Worm (Caenorhabditis elegans) whole organism, L4 larva: Measurements from ENCODE around the gene C11D2.4.

Experiments used
- F44E2.7 ChIP-seq: fragments of 200-800 bp; sonication (Bioruptor generic); IDR thresholded peaks from 2 replicates; pipeline ENCODE4 v2.1.2; 2022; ENCODE audit warnings: missing genetic modification characterization, missing compliant biosample characterization
- Y105C5A.15 ChIP-seq: fragments of 200-800 bp; sonication (Bioruptor generic); IDR thresholded peaks from 2 replicates; pipeline ENCODE4 v1.3.6; 2022; ENCODE audit warnings: missing genetic modification characterization, missing compliant biosample characterization
- ceh-62 ChIP-seq: sonication (generic microtip); optimal IDR thresholded peaks from 2 replicates; lab custom pipeline; 2017; ENCODE audit warnings: missing biosample characterization, missing genetic modification characterization
- ces-1 ChIP-seq: fragments of 150-350 bp; sonication (generic microtip); optimal IDR thresholded peaks from 4 replicates; lab custom pipeline; 2014; ENCODE audit warnings: missing biosample characterization, missing genetic modification reagents, missing genetic modification characterization
- dpl-1 ChIP-seq: fragments of 150-350 bp; optimal IDR thresholded peaks from 2 replicates; lab custom pipeline; 2014; ENCODE audit warnings: missing biosample characterization, missing genetic modification reagents, missing genetic modification characterization
- lin-29 ChIP-seq: fragments of 200-800 bp; sonication (Bioruptor generic); IDR thresholded peaks from 2 replicates; pipeline ENCODE4 v1.3.6; 2022; ENCODE audit warnings: missing genetic modification reagents, missing genetic modification characterization, missing compliant biosample characterization
- lsy-2 ChIP-seq, 2 experiments: fragments of 150-350 bp in 1 of 2; sonication (generic microtip) in 1 of 2; optimal IDR thresholded peaks; 2 replicates each; lab custom pipeline; 2014 to 2017; ENCODE audit warnings: missing biosample characterization in 2 of 2, missing genetic modification characterization in 2 of 2
- nhr-28 ChIP-seq: fragments of 150-350 bp; optimal IDR thresholded peaks from 2 replicates; lab custom pipeline; 2014; ENCODE audit warnings: missing biosample characterization, missing genetic modification characterization
- skn-1 ChIP-seq: fragments of 150-350 bp; optimal IDR thresholded peaks from 2 replicates; lab custom pipeline; 2014; ENCODE audit warnings: missing biosample characterization, missing genetic modification characterization
- vab-7 ChIP-seq: fragments of 200-800 bp; sonication (Bioruptor generic); IDR thresholded peaks from 2 replicates; pipeline ENCODE4 v1.3.6; 2022; ENCODE audit warnings: missing genetic modification reagents, missing genetic modification characterization, missing compliant biosample characterization
- zag-1 ChIP-seq: fragments of 150-350 bp; optimal IDR thresholded peaks from 2 replicates; lab custom pipeline; 2014; ENCODE audit warnings: missing biosample characterization, missing genetic modification characterization

DNA sequence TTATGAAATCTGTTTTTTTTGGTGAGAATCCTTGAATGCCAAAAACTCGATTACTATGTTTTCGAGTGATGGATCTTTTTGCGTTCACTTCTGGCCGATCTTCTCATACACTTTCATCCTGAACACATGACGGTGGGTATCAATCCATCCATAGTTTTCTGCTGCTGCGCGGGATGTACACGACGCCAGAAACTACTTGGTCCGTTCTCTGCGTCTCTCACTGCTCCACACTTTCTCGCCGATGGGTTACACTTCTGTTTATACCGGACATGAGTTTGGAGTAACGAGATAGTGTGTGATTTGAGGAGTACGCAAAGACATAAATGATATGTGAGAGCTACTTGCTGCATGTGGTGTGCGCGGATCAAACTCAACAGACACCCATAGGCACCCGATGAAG is 16.1 kb downstream of the C11D2.4 start:
- TF ChIP-seq ceh-62 (no peak), nhr-28 (tag; lab: Kevin White, UChicago) (no peak), ces-1 (no peak), skn-1 (tag; lab: Kevin White, UChicago) (no peak), dpl-1 (GFP tag; lab: Kevin White, UChicago) (no peak), Y105C5A.15 (no peak), lin-29 (GFP tag; lab: Robert Waterston, UW) (no peak), F44E2.7 (no peak), vab-7 (no peak), lsy-2 (tag; optimal IDR thresholded peaks at IDR 0.05; lab: Kevin White, UChicago) (no peak), zag-1 (no peak)
